Fruit fly (Drosophila melanogaster) whole organism: ENCODE measurements around the gene EloA.
A peak's percentile ranks its signal among the peaks of the same experiment; 100 is the strongest.

Experiments used
- CG8478 ChIP-seq: fragments of >200 bp; optimal IDR thresholded peaks from 2 replicates; lab custom pipeline; 2018; ENCODE audit warnings: inconsistent platforms
- Dll ChIP-seq: fragments of >200 bp; optimal IDR thresholded peaks from 2 replicates; lab custom pipeline; 2017
- EcR ChIP-seq, 2 experiments: fragments of >200 bp; optimal IDR thresholded peaks; 2 replicates each; lab custom pipeline; 2017; ENCODE audit warnings: missing biosample characterization in 2 of 2, missing genetic modification characterization in 2 of 2, missing genetic modification reagents in 2 of 2
- pan ChIP-seq: fragments of >200 bp; optimal IDR thresholded peaks from 2 replicates; lab custom pipeline; 2017
- psq ChIP-seq: fragments of >200 bp; optimal IDR thresholded peaks from 2 replicates; lab custom pipeline; 2017
- usp ChIP-seq: fragments of >200 bp; optimal IDR thresholded peaks from 2 replicates; lab custom pipeline; 2017; ENCODE audit warnings: missing biosample characterization, missing genetic modification characterization, mixed read lengths

Gene EloA

dm6 chr3R:23251256-23251655, at the start of gene EloA, which contains the start of gene Rad60:
TSS of gene EloA (plus strand) at chr3R:23251563.
TSS of gene Rad60 (minus strand) at chr3R:23251477.
- TF ChIP-seq pan (lab: Kevin White, UChicago) (no peak), usp (GFP tag; lab: Kevin White, UChicago) (no peak), CG8478 (lab: Kevin White, UChicago) (no peak), psq (lab: Kevin White, UChicago) (no peak), Dll (lab: Kevin White, UChicago) (no peak), EcR (GFP tag; optimal IDR thresholded peaks at IDR 0.05; lab: Kevin White, UChicago) (no peak)

- TF ChIP-seq usp (GFP tag; lab: Kevin White, UChicago), result no peak
- TF ChIP-seq Dll (lab: Kevin White, UChicago), result no peak
- no peak for TF ChIP-seq pan (lab: Kevin White, UChicago)
- no peak for TF ChIP-seq CG8478 (lab: Kevin White, UChicago)
- no peak for TF ChIP-seq EcR (GFP tag; optimal IDR thresholded peaks at IDR 0.05; lab: Kevin White, UChicago)
- no peak for TF ChIP-seq psq (lab: Kevin White, UChicago)
These were observed 47.4 kb upstream of the EloA start, which contains the start of gene fzo for dm6 chr3R:23203934-23204333. TSS of gene fzo (minus strand) at chr3R:23204034.

dm6 chr3R:23207254-23207653, 44.1 kb upstream of the EloA start:
- TF ChIP-seq pan (lab: Kevin White, UChicago) (no peak), Dll (lab: Kevin White, UChicago) (no peak), EcR (GFP tag; optimal IDR thresholded peaks at IDR 0.05; lab: Kevin White, UChicago) (no peak), CG8478 (lab: Kevin White, UChicago) (no peak), psq (lab: Kevin White, UChicago) (no peak)

- TF ChIP-seq psq (lab: Kevin White, UChicago), result no peak
- no peak for TF ChIP-seq pan (lab: Kevin White, UChicago)
- no peak for TF ChIP-seq EcR (GFP tag; optimal IDR thresholded peaks at IDR 0.05; lab: Kevin White, UChicago)
- TF ChIP-seq CG8478 (lab: Kevin White, UChicago), result no peak
These were observed 40.8 kb upstream of the EloA start for dm6 chr3R:23210243-23211215.

- TF ChIP-seq Dll (lab: Kevin White, UChicago), result no peak
- no peak for TF ChIP-seq usp (GFP tag; lab: Kevin White, UChicago)
- no peak for TF ChIP-seq pan (lab: Kevin White, UChicago)
- no peak for TF ChIP-seq EcR (GFP tag; optimal IDR thresholded peaks at IDR 0.05; lab: Kevin White, UChicago)
- no peak for TF ChIP-seq CG8478 (lab: Kevin White, UChicago)
- TF ChIP-seq psq (lab: Kevin White, UChicago), result no peak
These were observed 39.6 kb upstream of the EloA start for dm6 chr3R:23211745-23212254.

dm6 chr3R:23212764-23213163, 38.6 kb upstream of the EloA start:
- no peak for TF ChIP-seq psq (lab: Kevin White, UChicago)
- TF ChIP-seq pan (lab: Kevin White, UChicago), result no peak
- TF ChIP-seq Dll (lab: Kevin White, UChicago), result no peak
- TF ChIP-seq EcR (GFP tag; optimal IDR thresholded peaks at IDR 0.05; lab: Kevin White, UChicago), result no peak
- TF ChIP-seq CG8478 (lab: Kevin White, UChicago), result no peak
- TF ChIP-seq usp (GFP tag; lab: Kevin White, UChicago), result no peak

DNA sequence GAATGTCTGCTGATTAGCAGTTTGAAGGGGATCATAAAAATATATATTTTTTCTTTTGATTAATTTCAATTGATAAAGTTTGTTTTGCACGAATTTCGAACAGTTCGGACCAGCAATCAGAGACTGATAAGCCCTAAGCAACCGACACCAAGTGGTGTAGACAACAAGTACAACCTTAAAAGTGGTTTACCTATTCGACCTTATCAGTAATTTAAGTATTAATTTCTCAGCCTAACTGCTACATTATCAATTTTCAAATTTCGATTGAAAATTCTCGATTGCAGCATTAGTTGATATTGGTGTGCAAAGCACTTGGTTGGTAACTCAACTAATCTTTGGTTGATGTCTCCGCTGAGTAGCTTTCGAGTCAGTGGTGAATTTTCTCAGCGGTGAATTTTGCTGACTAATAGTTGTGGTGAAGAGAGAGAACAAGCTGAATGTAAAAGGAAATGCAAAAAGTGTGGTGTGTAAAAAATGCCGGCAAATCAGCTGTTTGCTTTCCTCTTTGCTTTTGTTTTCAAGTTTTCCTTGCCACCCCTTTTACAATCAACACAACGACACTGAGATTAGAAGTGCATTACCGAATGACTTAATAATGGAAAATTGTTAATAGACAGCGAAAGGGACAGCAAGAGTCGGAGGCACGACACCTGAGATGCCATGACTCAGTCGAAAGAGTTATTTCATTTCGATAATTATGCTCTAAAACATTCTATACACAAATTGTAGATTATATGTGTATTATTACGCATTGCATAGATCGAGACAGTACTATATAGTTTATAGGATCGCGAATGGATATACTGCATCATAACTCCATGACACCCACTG, 36.5 kb upstream of the EloA start:
- TF ChIP-seq pan (lab: Kevin White, UChicago) (no peak), psq (lab: Kevin White, UChicago) (no peak), EcR (GFP tag; optimal IDR thresholded peaks at IDR 0.05; lab: Kevin White, UChicago) (no peak), usp (GFP tag; lab: Kevin White, UChicago) (no peak), Dll (lab: Kevin White, UChicago) (no peak), CG8478 (lab: Kevin White, UChicago) (no peak)

- TF ChIP-seq psq (lab: Kevin White, UChicago) (no peak), CG8478 (lab: Kevin White, UChicago) (no peak), EcR (GFP tag; optimal IDR thresholded peaks at IDR 0.05; lab: Kevin White, UChicago) (no peak), Dll (lab: Kevin White, UChicago) (no peak), usp (GFP tag; lab: Kevin White, UChicago) (no peak), pan (lab: Kevin White, UChicago) (no peak)
These were observed 36.0 kb upstream of the EloA start for dm6 chr3R:23215434-23215730.

DNA sequence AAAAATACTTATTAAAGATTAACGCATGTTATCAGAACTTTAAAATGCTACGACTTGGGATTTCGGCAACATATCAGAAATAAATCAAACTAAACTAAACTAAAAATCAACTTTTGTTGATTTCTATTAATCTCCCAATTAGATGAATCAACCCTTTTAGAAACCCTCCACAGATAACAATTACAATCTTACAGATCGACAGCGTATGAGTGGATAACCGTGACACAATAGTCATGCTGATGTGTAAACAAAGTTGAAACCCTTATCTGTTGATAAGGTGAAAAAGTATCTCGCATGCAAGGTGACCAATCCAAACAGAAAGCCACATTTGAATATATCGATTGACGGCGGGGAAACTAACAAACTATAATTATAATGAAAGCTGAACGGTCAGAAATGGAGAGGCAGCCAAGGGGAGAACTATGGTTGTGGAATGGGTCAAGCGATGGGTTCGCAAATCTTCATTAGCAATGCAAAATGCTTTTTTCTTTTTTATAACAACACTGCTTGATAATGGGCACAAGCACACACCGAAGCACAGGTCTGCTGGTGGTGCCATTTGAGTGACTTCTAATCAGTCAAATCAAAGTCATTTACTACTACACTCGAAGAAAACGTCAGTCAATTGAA, 34.1 kb upstream of the EloA start:
- TF ChIP-seq psq (lab: Kevin White, UChicago) (no peak), EcR (GFP tag; optimal IDR thresholded peaks at IDR 0.05; lab: Kevin White, UChicago) (no peak), usp (GFP tag; lab: Kevin White, UChicago) (no peak)

DNA sequence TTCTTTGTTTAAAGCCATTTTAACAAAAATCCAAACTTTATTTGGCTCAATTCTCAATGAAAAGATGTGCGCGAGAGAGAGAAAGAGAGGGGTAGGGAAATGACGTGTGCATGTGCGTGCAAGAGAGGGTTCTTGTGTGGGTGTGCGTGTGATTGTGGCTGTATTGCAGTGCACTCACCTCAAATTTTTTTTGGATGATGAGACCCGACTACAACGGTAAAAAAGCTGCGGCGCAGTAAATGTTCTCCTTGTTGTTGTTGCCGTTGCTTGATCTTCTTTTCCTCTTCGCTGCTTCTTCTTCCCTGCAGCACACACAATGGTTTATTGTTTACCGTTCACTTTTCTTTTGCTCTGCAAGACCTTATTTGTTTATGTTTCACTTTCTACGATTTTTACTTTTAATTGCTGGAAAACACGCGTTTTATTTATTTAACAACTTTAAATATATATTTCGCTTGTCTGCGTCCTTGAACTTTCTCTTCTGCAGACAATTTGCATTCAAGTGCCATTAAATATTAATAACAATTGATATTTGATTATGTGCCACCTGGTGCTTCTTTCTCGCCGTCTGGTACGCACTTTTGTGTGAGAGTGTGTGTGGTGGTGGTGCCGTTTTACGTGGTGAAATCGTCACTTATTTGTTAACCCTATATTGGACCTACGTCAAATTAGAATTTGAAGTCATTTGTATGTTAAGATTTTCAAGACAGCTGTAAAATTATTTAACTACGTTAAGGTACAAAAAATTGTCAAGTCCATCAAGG, 30.9 kb upstream of the EloA start:
- TF ChIP-seq EcR (GFP tag; optimal IDR thresholded peaks at IDR 0.05; lab: Kevin White, UChicago) (peak; percentile 74 to 77), CG8478 (lab: Kevin White, UChicago) (no peak)
